Comparison of ENCODE assay signal across 5 worm cellular contexts in genomic region chrIII:7387359-7387758, ce11.
A peak's percentile ranks its signal among the peaks of the same experiment; 100 is the strongest.
TF ChIP-seq lines count a peak whose summit lies in the region.

No protein-coding gene starts in this region.

TF ChIP-seq in whole organism, L1 larva, 84 proteins besides CTCF, POLR2A, EP300 and RAD21 (continued from another document):
- TF ChIP-seq jun-1 (tag; optimal IDR thresholded peaks at IDR 0.05; lab: Kevin White, UChicago) (peak; percentile 45), nhr-90 (tag; optimal IDR thresholded peaks at IDR 0.05; lab: Kevin White, UChicago; ENCODE audit: poor library complexity) (peak; percentile 9), snu-23 (GFP tag; optimal IDR thresholded peaks at IDR 0.05; lab: Kevin White, UChicago) (peak; percentile 33), lin-14 (GFP tag; optimal IDR thresholded peaks at IDR 0.05; lab: Kevin White, UChicago) (peak; percentile 66), ceh-82 (tag; optimal IDR thresholded peaks at IDR 0.05; lab: Kevin White, UChicago) (peak in 2 of 3 experiments; percentile 11 to 14), nhr-85 (tag; lab: Kevin White, UChicago) (no peak), elt-2 (tag; optimal IDR thresholded peaks at IDR 0.05; lab: Kevin White, UChicago) (peak; percentile 27), lsy-2 (tag; optimal IDR thresholded peaks at IDR 0.05; lab: Kevin White, UChicago) (peak in 1 of 2 experiments; percentile 52), dsc-1 (tag; optimal IDR thresholded peaks at IDR 0.05; lab: Kevin White, UChicago) (no peak), fos-1 (tag; optimal IDR thresholded peaks at IDR 0.05; lab: Kevin White, UChicago) (no peak), efl-1 (optimal IDR thresholded peaks at IDR 0.05; lab: Kevin White, UChicago) (peak; percentile 20 to 23), efl-1 (GFP tag; optimal IDR thresholded peaks at IDR 0.05 in 1 of 2; lab: Kevin White, UChicago) (peak; percentile 7 to 51), mdl-1 (tag; optimal IDR thresholded peaks at IDR 0.05; lab: Kevin White, UChicago) (peak in 1 of 2 experiments; percentile 36), lin-15B (tag; optimal IDR thresholded peaks at IDR 0.05; lab: Kevin White, UChicago) (peak; percentile 28), nhr-19 (GFP tag; conservative IDR thresholded peaks at IDR 0.05; lab: Robert Waterston, UW) (0 out of 2 replicates have a peak, but pooled peaks have one; percentile 10), lin-13 (GFP tag; optimal IDR thresholded peaks at IDR 0.05; lab: Kevin White, UChicago) (no peak), swsn-7 (tag; optimal IDR thresholded peaks at IDR 0.05; lab: Kevin White, UChicago) (peak; percentile 7), dpl-1 (GFP tag; optimal IDR thresholded peaks at IDR 0.05; lab: Kevin White, UChicago) (peak in 2 of 3 experiments; percentile 2 to 16)
TF ChIP-seq in whole organism, L1 larva: peak in this region for 21.

TF ChIP-seq in whole organism, L2 larva, 48 proteins besides CTCF, POLR2A, EP300 and RAD21 (continued from another document and continues in another):
- TF ChIP-seq mdl-1 (tag; optimal IDR thresholded peaks at IDR 0.05; lab: Kevin White, UChicago) (peak in 1 of 2 experiments; percentile 36), ZK546.5 (tag; optimal IDR thresholded peaks at IDR 0.05; lab: Kevin White, UChicago) (no peak), nhr-129 (tag; optimal IDR thresholded peaks at IDR 0.05; lab: Kevin White, UChicago) (peak; percentile 30), mab-5 (tag; optimal IDR thresholded peaks at IDR 0.05; lab: Kevin White, UChicago) (no peak), nhr-6 (tag; optimal IDR thresholded peaks at IDR 0.05; lab: Kevin White, UChicago) (no peak), lin-11 (tag; optimal IDR thresholded peaks at IDR 0.05; lab: Kevin White, UChicago) (peak; percentile 72), sem-4 (tag; optimal IDR thresholded peaks at IDR 0.05; lab: Kevin White, UChicago) (no peak), aly-2 (tag; optimal IDR thresholded peaks at IDR 0.05; lab: Kevin White, UChicago) (no peak), dmd-4 (tag; optimal IDR thresholded peaks at IDR 0.05; lab: Kevin White, UChicago) (no peak), nhr-12 (tag; optimal IDR thresholded peaks at IDR 0.05; lab: Kevin White, UChicago) (no peak), nhr-25 (tag; optimal IDR thresholded peaks at IDR 0.05; lab: Kevin White, UChicago) (no peak), nhr-237 (tag; optimal IDR thresholded peaks at IDR 0.05; lab: Kevin White, UChicago) (no peak), nhr-11 (tag; optimal IDR thresholded peaks at IDR 0.05; lab: Kevin White, UChicago) (no peak), sma-3 (GFP tag; optimal IDR thresholded peaks at IDR 0.05; lab: Kevin White, UChicago) (no peak), lsy-2 (tag; optimal IDR thresholded peaks at IDR 0.05; lab: Kevin White, UChicago) (peak; percentile 55 to 56), zag-1 (tag; optimal IDR thresholded peaks at IDR 0.05; lab: Kevin White, UChicago) (peak; percentile 44), unc-62 (GFP tag; optimal IDR thresholded peaks at IDR 0.05; lab: Kevin White, UChicago) (no peak), nhr-23 (tag; optimal IDR thresholded peaks at IDR 0.05; lab: Kevin White, UChicago) (no peak), nhr-77 (tag; optimal IDR thresholded peaks at IDR 0.05; lab: Kevin White, UChicago) (no peak), mbf-1 (tag; optimal IDR thresholded peaks at IDR 0.05; lab: Kevin White, UChicago) (no peak), ztf-1 (GFP tag; conservative IDR thresholded peaks at IDR 0.05; lab: Robert Waterston, UW) (no peak), elt-1 (tag; optimal IDR thresholded peaks at IDR 0.05; lab: Kevin White, UChicago) (no peak), peb-1 (tag; optimal IDR thresholded peaks at IDR 0.05; lab: Kevin White, UChicago) (no peak), ceh-16 (tag; optimal IDR thresholded peaks at IDR 0.05; lab: Kevin White, UChicago) (no peak), ama-1 (optimal IDR thresholded peaks at IDR 0.05; lab: Kevin White, UChicago) (no peak), unc-39 (tag; optimal IDR thresholded peaks at IDR 0.05; lab: Kevin White, UChicago) (no peak), F13H6.1 (tag; optimal IDR thresholded peaks at IDR 0.05; lab: Kevin White, UChicago) (peak; percentile 71), unc-55 (GFP tag; optimal IDR thresholded peaks at IDR 0.05; lab: Kevin White, UChicago) (peak; percentile 53), C34F6.9 (tag; optimal IDR thresholded peaks at IDR 0.05; lab: Kevin White, UChicago) (peak; percentile 55), lin-13 (GFP tag; optimal IDR thresholded peaks at IDR 0.05; lab: Kevin White, UChicago) (no peak)

TF ChIP-seq in whole organism, L3 larva, 47 proteins besides CTCF, POLR2A, EP300 and RAD21 (continued from another document):
- TF ChIP-seq nfya-1 (tag; optimal IDR thresholded peaks at IDR 0.05; lab: Kevin White, UChicago; ENCODE audit: insufficient read depth) (peak; percentile 63), snpc-4 (tag; optimal IDR thresholded peaks at IDR 0.05; lab: Kevin White, UChicago) (peak; percentile 39), skn-1 (tag; optimal IDR thresholded peaks at IDR 0.05; lab: Kevin White, UChicago) (no peak), unc-62 (GFP tag; optimal IDR thresholded peaks at IDR 0.05; lab: Kevin White, UChicago) (no peak), lin-39 (tag; optimal IDR thresholded peaks at IDR 0.05; lab: Kevin White, UChicago) (peak; percentile 12), zag-1 (tag; optimal IDR thresholded peaks at IDR 0.05; lab: Kevin White, UChicago) (no peak), nhr-76 (tag; optimal IDR thresholded peaks at IDR 0.05; lab: Kevin White, UChicago) (no peak), nhr-11 (tag; optimal IDR thresholded peaks at IDR 0.05; lab: Kevin White, UChicago) (no peak)

TF ChIP-seq in whole organism, L4 larva, 104 proteins besides CTCF, POLR2A, EP300 and RAD21 (continued from another document and continues in another):
- TF ChIP-seq tra-1 (GFP tag; IDR thresholded peaks at IDR 0.05; lab: Robert Waterston, UW) (peak; percentile 39; the same call in 1 of the 2 replicates), rbr-2 (tag; optimal IDR thresholded peaks at IDR 0.05; lab: Kevin White, UChicago) (peak; percentile 65), mdt-29 (GFP tag; IDR thresholded peaks at IDR 0.05; lab: Robert Waterston, UW) (0 out of 2 replicates have a peak, but pooled peaks have one; percentile 35), mxl-2 (GFP tag; conservative IDR thresholded peaks at IDR 0.05; lab: Robert Waterston, UW) (0 out of 2 replicates have a peak, but pooled peaks have one; percentile 66), vab-7 (GFP tag; IDR thresholded peaks at IDR 0.05; lab: Robert Waterston, UW) (peak; percentile 53; the same call in 1 of the 2 replicates), daf-19 (GFP tag; conservative IDR thresholded peaks at IDR 0.05; lab: Robert Waterston, UW) (no peak), ces-1 (GFP tag; optimal IDR thresholded peaks at IDR 0.05; lab: Kevin White, UChicago) (no peak), nhr-102 (tag; optimal IDR thresholded peaks at IDR 0.05; lab: Kevin White, UChicago) (peak; percentile 19), egl-43 (GFP tag; IDR thresholded peaks at IDR 0.05; lab: Robert Waterston, UW) (peak; percentile 79), ceh-20 (GFP tag; IDR thresholded peaks at IDR 0.05; lab: Robert Waterston, UW) (0 out of 2 replicates have a peak, but pooled peaks have one; percentile 31), mes-2 (tag; optimal IDR thresholded peaks at IDR 0.05; lab: Kevin White, UChicago; ENCODE audit: poor library complexity, severe bottlenecking) (no peak), hmg-1.1 (GFP tag; IDR thresholded peaks at IDR 0.05; lab: Robert Waterston, UW) (peak; percentile 77), spr-1 (tag; optimal IDR thresholded peaks at IDR 0.05; lab: Kevin White, UChicago) (peak; percentile 5), lim-7 (GFP tag; IDR thresholded peaks at IDR 0.05; lab: Robert Waterston, UW) (no peak), lin-13 (GFP tag; optimal IDR thresholded peaks at IDR 0.05; lab: Kevin White, UChicago) (no peak), nhr-237 (tag; optimal IDR thresholded peaks at IDR 0.05; lab: Kevin White, UChicago) (no peak), php-3 (GFP tag; IDR thresholded peaks at IDR 0.05; lab: Robert Waterston, UW) (no peak), F49E8.2 (tag; optimal IDR thresholded peaks at IDR 0.05; lab: Kevin White, UChicago; ENCODE audit: borderline replicate concordance) (no peak), nhr-25 (tag; optimal IDR thresholded peaks at IDR 0.05; lab: Kevin White, UChicago; ENCODE audit: borderline replicate concordance, insufficient read depth) (no peak), nhr-41 (GFP tag; IDR thresholded peaks at IDR 0.05; lab: Robert Waterston, UW) (no peak), lir-3 (tag; optimal IDR thresholded peaks at IDR 0.05; lab: Kevin White, UChicago) (no peak), egl-27 (tag; optimal IDR thresholded peaks at IDR 0.05; lab: Kevin White, UChicago) (no peak), fos-1 (tag; optimal IDR thresholded peaks at IDR 0.05; lab: Kevin White, UChicago) (no peak), lin-29 (GFP tag; IDR thresholded peaks at IDR 0.05; lab: Robert Waterston, UW) (no peak), zfp-3 (GFP tag; conservative IDR thresholded peaks at IDR 0.05; lab: Robert Waterston, UW) (0 out of 2 replicates have a peak, but pooled peaks have one; percentile 17), F10B5.3 (tag; optimal IDR thresholded peaks at IDR 0.05; lab: Kevin White, UChicago) (no peak), zip-11 (GFP tag; IDR thresholded peaks at IDR 0.05; lab: Robert Waterston, UW) (no peak), daf-16 (GFP tag; optimal IDR thresholded peaks at IDR 0.05; lab: Kevin White, UChicago) (peak in 1 of 2 experiments; percentile 18), daf-16 (tag; optimal IDR thresholded peaks at IDR 0.05; lab: Kevin White, UChicago) (no peak), Y5F2A.4 (GFP tag; optimal IDR thresholded peaks at IDR 0.05; lab: Kevin White, UChicago) (peak; percentile 14), unc-130 (GFP tag; optimal IDR thresholded peaks at IDR 0.05; lab: Kevin White, UChicago) (no peak), madf-5 (GFP tag; IDR thresholded peaks at IDR 0.05; lab: Robert Waterston, UW) (0 out of 4 replicates have a peak, but pooled peaks of 1 of the 2 experiments have one; percentile 41), F44E2.7 (GFP tag; IDR thresholded peaks at IDR 0.05; lab: Robert Waterston, UW) (no peak), ZK337.2 (GFP tag; IDR thresholded peaks at IDR 0.05; lab: Robert Waterston, UW) (no peak), fkh-10 (GFP tag; optimal IDR thresholded peaks at IDR 0.05; lab: Kevin White, UChicago) (no peak), nhr-48 (tag; optimal IDR thresholded peaks at IDR 0.05; lab: Kevin White, UChicago) (peak; percentile 18), lin-38 (GFP tag; IDR thresholded peaks at IDR 0.05; lab: Robert Waterston, UW) (peak; percentile 65), ctbp-1 (GFP tag; IDR thresholded peaks at IDR 0.05; lab: Robert Waterston, UW) (peak; percentile 64; the same call in 1 of the 2 replicates), dmd-9 (GFP tag; IDR thresholded peaks at IDR 0.05; lab: Robert Waterston, UW) (no peak)

TF ChIP-seq in whole organism, young adult, 124 proteins besides CTCF, POLR2A, EP300 and RAD21 (continued from another document):
- TF ChIP-seq B0261.1 (tag; optimal IDR thresholded peaks at IDR 0.05; lab: Kevin White, UChicago), result peak; percentile 67
- no peak for TF ChIP-seq Y53G8AR.9 (GFP tag; conservative IDR thresholded peaks at IDR 0.05; lab: Robert Waterston, UW)
- TF ChIP-seq ekl-4 (GFP tag; IDR thresholded peaks at IDR 0.05; lab: Robert Waterston, UW), result peak; percentile 33; the same call in 1 of the 2 replicates
- TF ChIP-seq F33H1.4 (GFP tag; IDR thresholded peaks at IDR 0.05; lab: Robert Waterston, UW), result 0 out of 2 replicates have a peak, but pooled peaks have one; percentile 10
- TF ChIP-seq fkh-3 (tag; optimal IDR thresholded peaks at IDR 0.05; lab: Kevin White, UChicago), result peak; percentile 18
- TF ChIP-seq rec-8 (tag; optimal IDR thresholded peaks at IDR 0.05; lab: Kevin White, UChicago), result peak in 1 of 2 experiments; percentile 21
- no peak for TF ChIP-seq F57C9.4 (tag; optimal IDR thresholded peaks at IDR 0.05; lab: Kevin White, UChicago)
- TF ChIP-seq let-526 (GFP tag; IDR thresholded peaks at IDR 0.05; lab: Robert Waterston, UW), result no peak; the same call in 1 of the 2 replicates
- TF ChIP-seq ets-4 (GFP tag; optimal IDR thresholded peaks at IDR 0.05; lab: Kevin White, UChicago), result peak; percentile 13
- no peak for TF ChIP-seq somi-1 (GFP tag; optimal IDR thresholded peaks at IDR 0.05; lab: Kevin White, UChicago)
- TF ChIP-seq ceh-79 (tag; optimal IDR thresholded peaks at IDR 0.05; lab: Kevin White, UChicago), result no peak
- no peak for TF ChIP-seq snpc-4 (GFP tag; optimal IDR thresholded peaks at IDR 0.05; lab: Kevin White, UChicago)
- peak in 3 of 4 experiments; percentile 69 to 75 (median 72) for TF ChIP-seq snpc-4 (tag; optimal IDR thresholded peaks at IDR 0.05; lab: Kevin White, UChicago)
- TF ChIP-seq dox-1 (GFP tag; IDR thresholded peaks at IDR 0.05; lab: Robert Waterston, UW), result peak; percentile 73
- TF ChIP-seq F52B5.7 (tag; optimal IDR thresholded peaks at IDR 0.05; lab: Kevin White, UChicago), result no peak
- no peak for TF ChIP-seq Y53F4B.3 (GFP tag; IDR thresholded peaks at IDR 0.05; lab: Robert Waterston, UW)
- TF ChIP-seq athp-1 (tag; optimal IDR thresholded peaks at IDR 0.05; lab: Kevin White, UChicago), result no peak
- TF ChIP-seq ztf-18 (tag; optimal IDR thresholded peaks at IDR 0.05; lab: Kevin White, UChicago), result peak; percentile 50
- no peak for TF ChIP-seq nhr-120 (GFP tag; IDR thresholded peaks at IDR 0.05; lab: Robert Waterston, UW)
- no peak for TF ChIP-seq B0019.2 (GFP tag; conservative IDR thresholded peaks at IDR 0.05; lab: Robert Waterston, UW)
- peak; percentile 53 for TF ChIP-seq madf-10 (tag; optimal IDR thresholded peaks at IDR 0.05; lab: Kevin White, UChicago)
- peak; percentile 35 for TF ChIP-seq K12H6.12 (tag; optimal IDR thresholded peaks at IDR 0.05; lab: Kevin White, UChicago)
- TF ChIP-seq snpc-1.1 (tag; optimal IDR thresholded peaks at IDR 0.05; lab: Kevin White, UChicago; ENCODE audit: insufficient read depth), result no peak
- TF ChIP-seq nhr-179 (tag; optimal IDR thresholded peaks at IDR 0.05; lab: Kevin White, UChicago), result no peak
- no peak for TF ChIP-seq attf-6 (GFP tag; IDR thresholded peaks at IDR 0.05; lab: Robert Waterston, UW)
- no peak for TF ChIP-seq ceh-91 (GFP tag; IDR thresholded peaks at IDR 0.05; lab: Robert Waterston, UW)
- no peak for TF ChIP-seq him-1 (tag; optimal IDR thresholded peaks at IDR 0.05; lab: Kevin White, UChicago)
- TF ChIP-seq nfyb-1 (GFP tag; IDR thresholded peaks at IDR 0.05; lab: Robert Waterston, UW), result 0 out of 2 replicates have a peak, but pooled peaks have one; percentile 28
- peak; percentile 95 for TF ChIP-seq zfh-2 (GFP tag; conservative IDR thresholded peaks at IDR 0.05; lab: Robert Waterston, UW)
- no peak for TF ChIP-seq bed-1 (GFP tag; IDR thresholded peaks at IDR 0.05; lab: Robert Waterston, UW)
- TF ChIP-seq atf-7 (tag; optimal IDR thresholded peaks at IDR 0.05; lab: Kevin White, UChicago), result peak; percentile 39
- peak; percentile 44 for TF ChIP-seq F22D6.2 (tag; optimal IDR thresholded peaks at IDR 0.05; lab: Kevin White, UChicago)
- peak; percentile 68; the same call in 1 of the 2 replicates for TF ChIP-seq Y56A3A.18 (GFP tag; IDR thresholded peaks at IDR 0.05; lab: Robert Waterston, UW)
- TF ChIP-seq attf-5 (GFP tag; optimal IDR thresholded peaks at IDR 0.05; lab: Kevin White, UChicago), result peak; percentile 48
